Worm (Caenorhabditis elegans): ENCODE results near the gene vha-8.

DNA sequence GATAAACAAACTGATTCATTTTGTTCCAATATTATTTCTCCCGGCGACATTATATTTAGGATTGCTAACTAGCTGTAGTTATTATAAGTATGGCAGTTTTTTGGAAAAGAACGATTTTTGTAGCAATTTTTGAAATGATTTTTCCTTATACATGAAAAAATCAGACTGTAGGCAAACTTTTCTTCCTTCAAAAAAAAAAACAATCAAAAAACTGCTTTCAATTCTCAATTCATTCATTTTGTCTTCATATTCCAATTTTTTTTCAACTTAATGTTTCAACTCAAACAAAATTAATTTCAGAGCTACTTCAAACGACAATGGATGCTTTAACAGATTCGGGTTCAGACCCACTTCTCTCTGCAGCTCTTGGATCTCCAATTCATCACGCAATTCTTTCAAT is 20.9 kb downstream of the vha-8 start, which contains the start of gene ceh-48:
- TF ChIP-seq D1046.2 (GFP tag; IDR thresholded peaks at IDR 0.05) (no peak), lin-13 (GFP tag; optimal IDR thresholded peaks at IDR 0.05) (no peak), nhr-76 (tag; optimal IDR thresholded peaks at IDR 0.05) (no peak), ctbp-1 (GFP tag; IDR thresholded peaks at IDR 0.05) (no peak), snpc-4 (tag; optimal IDR thresholded peaks at IDR 0.05) (no peak), nhr-111 (GFP tag; optimal IDR thresholded peaks at IDR 0.05) (no peak), mep-1 (tag; optimal IDR thresholded peaks at IDR 0.05) (no peak), lin-15B (tag; optimal IDR thresholded peaks at IDR 0.05) (no peak), ztf-11 (tag; optimal IDR thresholded peaks at IDR 0.05) (no peak), nhr-77 (tag; optimal IDR thresholded peaks at IDR 0.05) (no peak), nhr-25 (tag; optimal IDR thresholded peaks at IDR 0.05; ENCODE audit: borderline replicate concordance, insufficient read depth) (no peak), unc-62 (GFP tag; optimal IDR thresholded peaks at IDR 0.05 in 1 of 2) (no peak), unc-62 (tag; optimal IDR thresholded peaks at IDR 0.05) (no peak), nhr-6 (tag; optimal IDR thresholded peaks at IDR 0.05) (no peak), nhr-28 (tag; optimal IDR thresholded peaks at IDR 0.05) (no peak)

All from whole organism, L4 larva.